Fruit fly (Drosophila melanogaster): Measurements from ENCODE around the gene Myb.

Myb gene

dm6 chrX:15870777-15871757 is 13.4 kb upstream of the Myb start (continued):
- TF ChIP-seq Fer3 (tag; optimal IDR thresholded peaks at IDR 0.05) (peak; percentile 85), mld (GFP tag; IDR thresholded peaks at IDR 0.05; ENCODE audit: partially characterized antibody) (no peak), Adf1 (GFP tag; IDR thresholded peaks at IDR 0.05) (0 out of 2 replicates have a peak, but pooled peaks have one; percentile 18), gce (GFP tag; IDR thresholded peaks at IDR 0.05) (peak; percentile 25; the same call in 1 of the 3 replicates), Dad (GFP tag; optimal IDR thresholded peaks at IDR 0.05) (no peak), D19B (GFP tag; optimal IDR thresholded peaks at IDR 0.05) (no peak), Ptx1 (GFP tag; IDR thresholded peaks at IDR 0.05) (no peak), Usf (GFP tag; optimal IDR thresholded peaks at IDR 0.05) (no peak), emc (GFP tag; optimal IDR thresholded peaks at IDR 0.05) (no peak), CG17912 (GFP tag; optimal IDR thresholded peaks at IDR 0.05) (peak; percentile 78), CG32767 (GFP tag; IDR thresholded peaks at IDR 0.05) (peak; percentile 16; the same call in 1 of the 2 replicates), CG15514 (GFP tag; optimal IDR thresholded peaks at IDR 0.05) (peak; percentile 78), Rx (GFP tag; IDR thresholded peaks at IDR 0.05) (no peak), ranshi (GFP tag; IDR thresholded peaks at IDR 0.05) (peak; percentile 29; the same call in 1 of the 2 replicates), CG10565 (GFP tag; optimal IDR thresholded peaks at IDR 0.05) (no peak), H15 (GFP tag; IDR thresholded peaks at IDR 0.05) (no peak), ATbp (GFP tag; optimal IDR thresholded peaks at IDR 0.05) (no peak), CG9876 (GFP tag; optimal IDR thresholded peaks at IDR 0.05) (no peak), CG10462 (GFP tag; optimal IDR thresholded peaks at IDR 0.05) (peak; percentile 18), CG7271 (tag; optimal IDR thresholded peaks at IDR 0.05) (no peak), ab (GFP tag; optimal IDR thresholded peaks at IDR 0.05) (no peak), CG7839 (tag; optimal IDR thresholded peaks at IDR 0.05) (no peak), da (GFP tag; optimal IDR thresholded peaks at IDR 0.05) (no peak), CG2678 (tag; optimal IDR thresholded peaks at IDR 0.05) (no peak), otp (GFP tag; IDR thresholded peaks at IDR 0.05) (0 out of 3 replicates have a peak, but pooled peaks have one; percentile 51), fru (optimal IDR thresholded peaks at IDR 0.05) (no peak), Deaf1 (tag; optimal IDR thresholded peaks at IDR 0.05) (no peak), Sin3A (optimal IDR thresholded peaks at IDR 0.05) (no peak), tap (tag; optimal IDR thresholded peaks at IDR 0.05) (no peak), CG2712 (tag; optimal IDR thresholded peaks at IDR 0.05) (no peak), tio (GFP tag; optimal IDR thresholded peaks at IDR 0.05) (no peak), HLHmδ (GFP tag; optimal IDR thresholded peaks at IDR 0.05) (no peak), CG12236 (GFP tag; optimal IDR thresholded peaks at IDR 0.05) (peak; percentile 55), CG16815 (GFP tag; optimal IDR thresholded peaks at IDR 0.05) (no peak), CG11695 (GFP tag; IDR thresholded peaks at IDR 0.05) (peak; percentile 61; the same call in 1 of the 3 replicates), ash1 (GFP tag; optimal IDR thresholded peaks at IDR 0.05) (peak; percentile 60), CG42726 (GFP tag; IDR thresholded peaks at IDR 0.05; ENCODE audit: partially characterized antibody) (no peak), zen2 (GFP tag; IDR thresholded peaks at IDR 0.05; ENCODE audit: partially characterized antibody) (no peak), stc (GFP tag; IDR thresholded peaks at IDR 0.05) (no peak), slbo (GFP tag; IDR thresholded peaks at IDR 0.05) (no peak), CG32772 (GFP tag; IDR thresholded peaks at IDR 0.05) (no peak), Mes4 (GFP tag; optimal IDR thresholded peaks at IDR 0.05) (peak; percentile 33), Stat92E (GFP tag; optimal IDR thresholded peaks at IDR 0.05) (no peak), CG9817 (tag; optimal IDR thresholded peaks at IDR 0.05) (no peak), Nf-YB (GFP tag; optimal IDR thresholded peaks at IDR 0.05) (peak; percentile 46), unc-4 (GFP tag; IDR thresholded peaks at IDR 0.05; ENCODE audit: partially characterized antibody) (no peak), CG8290 (GFP tag; optimal IDR thresholded peaks at IDR 0.05) (peak; percentile 7), CG8290 (tag; optimal IDR thresholded peaks at IDR 0.05) (peak in 1 of 2 experiments; percentile 40), CG13894 (tag; optimal IDR thresholded peaks at IDR 0.05) (no peak)
